Fruit fly (Drosophila melanogaster) whole organism, adult: Measurements from ENCODE around the gene lok.

Source experiments
- CG11617 ChIP-seq: fragments of 200-800 bp; sonication (Bioruptor generic); optimal IDR thresholded peaks from 2 replicates; lab custom pipeline; 2017; ENCODE audit warnings: mild to moderate bottlenecking, missing biosample characterization, missing genetic modification reagents, missing genetic modification characterization
- CG12768 ChIP-seq: fragments of 200-800 bp; sonication (Bioruptor generic); optimal IDR thresholded peaks from 2 replicates; lab custom pipeline; 2017; ENCODE audit warnings: missing biosample characterization, missing genetic modification characterization, mild to moderate bottlenecking, moderate library complexity, missing genetic modification reagents
- CG14711 ChIP-seq: fragments of 200-800 bp; sonication (Bioruptor generic); optimal IDR thresholded peaks from 2 replicates; lab custom pipeline; 2018; ENCODE audit warnings: missing biosample characterization, mild to moderate bottlenecking, missing genetic modification characterization, moderate library complexity
- CG1620 ChIP-seq: fragments of 200-800 bp; sonication (Bioruptor generic); optimal IDR thresholded peaks from 2 replicates; lab custom pipeline; 2016; ENCODE audit warnings: missing biosample characterization, missing genetic modification characterization
- CG33017 ChIP-seq: fragments of 200-800 bp; sonication (Bioruptor generic); optimal IDR thresholded peaks from 2 replicates; lab custom pipeline; 2018; ENCODE audit warnings: missing biosample characterization, mild to moderate bottlenecking, missing genetic modification characterization, moderate library complexity
- CG5204 ChIP-seq: fragments of 200-800 bp; sonication (Bioruptor generic); optimal IDR thresholded peaks from 2 replicates; lab custom pipeline; 2016; ENCODE audit warnings: missing biosample characterization, missing genetic modification characterization
- CG7045 ChIP-seq: fragments of 200-800 bp; sonication (Bioruptor generic); optimal IDR thresholded peaks from 2 replicates; lab custom pipeline; 2017; ENCODE audit warnings: missing biosample characterization, mild to moderate bottlenecking, missing genetic modification characterization
- CG7101 ChIP-seq: fragments of 200-800 bp; sonication (Bioruptor generic); optimal IDR thresholded peaks from 2 replicates; lab custom pipeline; 2018; ENCODE audit warnings: missing biosample characterization, mild to moderate bottlenecking, missing genetic modification characterization, moderate library complexity
- Crg-1 ChIP-seq: fragments of 200-800 bp; sonication (Bioruptor generic); optimal IDR thresholded peaks from 2 replicates; lab custom pipeline; 2016; ENCODE audit warnings: missing biosample characterization, missing genetic modification characterization
- Hr96 ChIP-seq: fragments of 200-800 bp; sonication (Bioruptor generic); optimal IDR thresholded peaks from 2 replicates; lab custom pipeline; 2016; ENCODE audit warnings: missing biosample characterization, missing genetic modification characterization
- Mnt ChIP-seq: fragments of 200-800 bp; sonication (Bioruptor generic); optimal IDR thresholded peaks from 2 replicates; lab custom pipeline; 2016; ENCODE audit warnings: missing biosample characterization, mild to moderate bottlenecking, missing genetic modification characterization
- bab1 ChIP-seq: fragments of 200-800 bp; sonication (Bioruptor generic); optimal IDR thresholded peaks from 3 replicates; lab custom pipeline; 2019; ENCODE audit warnings: missing biosample characterization, mild to moderate bottlenecking, missing genetic modification characterization, moderate library complexity
- cic ChIP-seq: fragments of 200-800 bp; sonication (Bioruptor generic); optimal IDR thresholded peaks from 2 replicates; lab custom pipeline; 2017; ENCODE audit warnings: missing biosample characterization, mild to moderate bottlenecking, missing genetic modification characterization, moderate library complexity
- kay ChIP-seq: fragments of 200-800 bp; sonication (Bioruptor generic); peaks from one replicate; lab custom pipeline; 2016; ENCODE audit warnings: missing biosample characterization, missing genetic modification characterization, borderline replicate concordance
- ovo ChIP-seq: fragments of 200-800 bp; sonication (Bioruptor generic); optimal IDR thresholded peaks from 2 replicates; lab custom pipeline; 2016; ENCODE audit warnings: missing biosample characterization, missing genetic modification characterization
- pad ChIP-seq: fragments of 200-800 bp; sonication (Bioruptor generic); optimal IDR thresholded peaks from 3 replicates; lab custom pipeline; 2017; ENCODE audit warnings: missing biosample characterization, missing genetic modification characterization, mild to moderate bottlenecking, moderate library complexity, missing genetic modification reagents
- tj ChIP-seq: fragments of 200-800 bp; sonication (Bioruptor generic); optimal IDR thresholded peaks from 3 replicates; lab custom pipeline; 2017; ENCODE audit warnings: missing biosample characterization, mild to moderate bottlenecking, missing genetic modification characterization, moderate library complexity
- toe ChIP-seq: fragments of 200-800 bp; sonication (Bioruptor generic); optimal IDR thresholded peaks from 2 replicates; lab custom pipeline; 2016; ENCODE audit warnings: missing biosample characterization, missing genetic modification characterization

Gene lok

DNA sequence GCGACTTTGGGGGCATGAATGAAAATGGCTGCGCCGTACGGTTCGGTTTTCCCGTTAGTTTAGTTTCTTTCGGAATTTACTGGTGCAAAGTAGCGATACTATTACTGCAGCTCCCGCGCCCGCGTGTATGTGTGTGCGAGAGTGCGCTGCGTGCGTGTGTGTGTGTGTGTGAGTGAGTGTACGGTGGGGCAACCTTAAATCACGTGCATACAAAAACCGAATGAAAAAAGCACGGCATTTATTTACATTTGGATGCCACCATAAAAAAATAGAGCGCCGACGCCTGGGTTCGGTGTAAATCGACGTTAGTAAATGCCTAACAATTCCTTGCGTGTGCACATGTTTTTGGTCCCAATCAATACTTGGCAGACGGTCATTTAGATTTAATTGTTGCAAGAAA lies 36.6 kb downstream of the lok start:
- TF ChIP-seq kay = no peak
- TF ChIP-seq CG11617 = no peak
- peak; percentile 21 for TF ChIP-seq CG12768 (GFP tag; lab: Kevin White, UChicago)
- no peak for TF ChIP-seq bab1 (GFP tag; lab: Kevin White, UChicago)
- TF ChIP-seq Mnt (GFP tag; lab: Kevin White, UChicago) = peak; percentile 60

DNA sequence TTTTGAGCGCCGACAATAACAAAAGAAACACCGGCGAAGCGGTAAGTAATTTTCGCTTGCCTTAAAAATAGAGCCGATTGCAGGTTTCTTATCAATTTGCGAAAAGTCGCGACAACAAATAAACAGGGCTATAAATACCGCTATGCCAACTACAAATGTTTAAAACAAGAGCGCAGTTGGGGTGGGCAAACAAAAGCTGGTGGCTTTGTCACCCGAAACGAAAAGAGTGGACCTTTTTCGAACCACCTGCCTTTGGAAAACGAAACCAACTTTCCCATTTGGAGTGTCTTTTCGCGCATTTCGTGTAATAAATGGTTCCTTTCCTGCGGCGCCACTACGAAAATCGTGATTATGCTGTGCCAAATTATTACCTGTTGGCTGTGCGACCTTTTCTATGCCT lies 37.0 kb downstream of the lok start:
- TF ChIP-seq kay (no peak), CG12768 (GFP tag; lab: Kevin White, UChicago) (peak; percentile 9), CG7045 (no peak), pad (GFP tag; lab: Kevin White, UChicago) (no peak), ovo (GFP tag; lab: Kevin White, UChicago) (no peak), tj (GFP tag; lab: Kevin White, UChicago) (peak; percentile 11), CG1620 (no peak), Hr96 (GFP tag; lab: Kevin White, UChicago) (peak; percentile 1), Crg-1 (no peak), CG7101 (tag; lab: Kevin White, UChicago) (peak; percentile 71), CG5204 (GFP tag; lab: Kevin White, UChicago) (no peak), CG11617 (peak; percentile 37), bab1 (GFP tag; lab: Kevin White, UChicago) (no peak), cic (GFP tag; lab: Kevin White, UChicago) (peak; percentile 72), toe (GFP tag; lab: Kevin White, UChicago) (peak; percentile 9), CG14711 (no peak), CG33017 (no peak)

DNA sequence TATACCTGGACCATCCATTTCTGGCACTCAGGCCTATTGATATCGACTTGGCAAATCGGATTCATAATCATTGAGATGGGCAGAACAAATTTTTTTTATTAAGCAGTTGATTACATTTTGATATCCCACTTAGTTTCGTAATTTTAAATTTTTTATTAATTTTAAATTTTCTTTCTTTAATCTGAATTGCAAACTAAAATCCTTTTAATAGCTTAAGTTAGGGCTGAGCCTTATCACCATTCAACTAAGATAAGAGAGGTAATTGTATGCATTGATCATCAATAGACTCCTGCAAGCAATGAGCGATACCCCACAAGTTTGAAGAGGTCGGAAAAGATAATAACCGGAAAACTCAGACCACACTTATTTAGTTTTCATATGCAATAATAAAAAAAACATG lies 42.8 kb downstream of the lok start, which contains the start of gene CG13970:
Gene CG13970 (minus strand): TSS at position 101 of the 400 bp plus-strand sequence.
- TF ChIP-seq Mnt (GFP tag; lab: Kevin White, UChicago) (no peak), CG5204 (GFP tag; lab: Kevin White, UChicago) (no peak), kay (peak; percentile 70), CG1620 (no peak)

DNA sequence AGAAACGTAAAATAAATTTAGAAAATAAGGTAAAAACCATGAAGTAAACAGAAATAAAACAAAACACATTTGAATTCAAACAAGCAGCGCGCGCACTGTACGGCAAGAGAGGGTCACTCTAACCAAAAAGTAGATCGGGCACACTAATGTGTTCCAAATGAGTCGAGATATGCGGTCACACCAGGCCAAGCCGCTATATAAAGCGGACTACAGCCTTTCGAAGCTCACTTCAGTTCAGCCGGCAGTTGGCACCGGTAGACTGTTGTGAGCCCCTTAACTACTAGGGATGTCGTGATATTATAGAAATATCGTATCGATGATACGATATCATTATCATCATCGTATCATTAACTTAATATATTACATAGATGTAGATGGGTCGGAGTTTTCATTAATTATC lies 43.3 kb downstream of the lok start:
- TF ChIP-seq Crg-1 = no peak
- peak; percentile 36 for TF ChIP-seq bab1 (GFP tag; lab: Kevin White, UChicago)
- TF ChIP-seq Mnt (GFP tag; lab: Kevin White, UChicago) = peak; percentile 11
- TF ChIP-seq CG1620 = peak; percentile 41
- no peak for TF ChIP-seq CG7101 (tag; lab: Kevin White, UChicago)
- TF ChIP-seq CG14711 = no peak

DNA sequence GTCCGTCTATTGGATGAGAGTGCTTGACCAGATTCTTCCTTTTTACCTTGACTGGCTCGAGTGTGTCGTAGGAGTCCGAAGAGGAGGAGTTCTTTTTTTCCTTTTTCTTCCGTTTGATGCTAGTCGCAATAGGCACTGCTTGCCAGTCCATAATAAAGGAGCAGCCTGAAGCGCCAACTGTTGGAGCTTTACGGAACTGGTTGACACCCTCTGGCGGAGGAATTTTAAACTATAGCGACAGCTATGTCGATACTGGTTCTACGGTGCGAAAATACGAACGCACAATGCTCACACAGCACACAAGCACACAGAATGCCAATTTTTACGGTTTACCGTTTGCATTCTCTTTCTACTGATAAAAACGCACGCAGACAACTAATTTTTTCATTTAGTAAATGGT lies 45.4 kb downstream of the lok start:
- TF ChIP-seq Crg-1 (no peak), pad (GFP tag; lab: Kevin White, UChicago) (peak; percentile 44), CG7045 (no peak), CG1620 (peak; percentile 31), cic (GFP tag; lab: Kevin White, UChicago) (no peak)
